Fruit fly (Drosophila melanogaster) whole organism, embryonic: Measurements from ENCODE around the gene RhoGAP18B.

Experiments
- Adf1 ChIP-seq: fragments of 200-800 bp; sonication (Bioruptor generic); IDR thresholded peaks from 2 replicates; pipeline ENCODE4 v1.3.6; 2022; ENCODE audit warnings: missing biosample characterization, missing genetic modification characterization
- B-H2 ChIP-seq: fragments of 200-800 bp; sonication (Bioruptor generic); optimal IDR thresholded peaks from 2 replicates; lab custom pipeline; 2018; ENCODE audit warnings: missing biosample characterization, mild to moderate bottlenecking, missing genetic modification characterization
- CG17186 ChIP-seq: fragments of 200-800 bp; sonication (Bioruptor generic); optimal IDR thresholded peaks from 3 replicates; lab custom pipeline; 2017; ENCODE audit warnings: missing biosample characterization, missing genetic modification reagents, missing genetic modification characterization
- CG8478 ChIP-seq: fragments of >200 bp; optimal IDR thresholded peaks from 2 replicates; lab custom pipeline; 2018
- Dad ChIP-seq: fragments of 200-800 bp; sonication (Bioruptor generic); optimal IDR thresholded peaks from 3 replicates; lab custom pipeline; 2016; ENCODE audit warnings: missing biosample characterization, missing genetic modification characterization
- Dll ChIP-seq: fragments of 200-800 bp; sonication (Bioruptor generic); IDR thresholded peaks from 4 replicates; pipeline ENCODE4 v1.3.6; 2022; ENCODE audit warnings: missing biosample characterization, missing genetic modification characterization; ENCODE audit not compliant: partially characterized antibody
- Oaz ChIP-seq: fragments of 200-800 bp; sonication (Bioruptor generic); IDR thresholded peaks from 2 replicates; pipeline ENCODE4 v1.3.6; 2022; ENCODE audit warnings: missing biosample characterization, missing genetic modification characterization
- Sin3A ChIP-seq: fragments of >200 bp; optimal IDR thresholded peaks from 2 replicates; lab custom pipeline; 2018
- en ChIP-seq: fragments of 200-800 bp; sonication (Bioruptor generic); optimal IDR thresholded peaks from 2 replicates; lab custom pipeline; 2016; ENCODE audit warnings: missing biosample characterization, missing genetic modification characterization
- hkb ChIP-seq, 2 experiments: fragments of 200-800 bp in 1 of 2; fragments of >200 bp in 1 of 2; sonication (Bioruptor generic) in 1 of 2; IDR thresholded peaks in 1 of 2; optimal IDR thresholded peaks in 1 of 2; 2 replicates each; pipeline versions ENCODE4 v1.3.6 to Lab custom; 2017 to 2022; ENCODE audit warnings: missing biosample characterization in 1 of 2, missing genetic modification characterization in 1 of 2
- pb ChIP-seq: fragments of 200-800 bp; sonication (Bioruptor generic); optimal IDR thresholded peaks from 3 replicates; lab custom pipeline; 2016; ENCODE audit warnings: missing biosample characterization, missing genetic modification characterization
- peb ChIP-seq: fragments of 200-800 bp; sonication (Bioruptor generic); IDR thresholded peaks from 2 replicates; pipeline ENCODE4 v1.3.6; 2022; ENCODE audit warnings: missing biosample characterization, missing genetic modification characterization
- tio ChIP-seq: fragments of 200-800 bp; sonication (Bioruptor generic); optimal IDR thresholded peaks from 2 replicates; lab custom pipeline; 2017; ENCODE audit warnings: missing biosample characterization, missing genetic modification characterization, inconsistent platforms

DNA sequence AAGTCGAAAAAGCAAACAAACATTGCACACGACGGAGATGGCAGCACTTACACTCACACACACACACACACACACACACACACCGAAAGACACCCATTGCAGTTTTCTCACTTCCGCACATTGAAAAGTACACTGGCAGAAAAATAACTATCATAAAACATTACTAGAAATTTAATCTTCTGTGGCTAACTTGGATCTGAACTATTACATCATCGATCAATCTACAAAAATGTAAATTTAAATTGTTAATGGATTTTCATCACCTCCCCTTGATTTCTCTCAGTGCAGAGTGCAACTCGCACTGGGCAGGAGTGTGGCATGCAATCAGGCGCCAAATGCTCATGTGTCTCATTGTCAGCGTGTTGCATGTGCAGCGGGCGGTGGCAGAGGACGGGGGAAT is 46.5 kb downstream of the RhoGAP18B start:
- no peak for TF ChIP-seq en
- TF ChIP-seq CG17186 = no peak
- no peak for TF ChIP-seq peb
- no peak for TF ChIP-seq pb (GFP tag; lab: Kevin White, UChicago)
- no peak for TF ChIP-seq B-H2 (GFP tag; lab: Kevin White, UChicago)
- TF ChIP-seq Dll (GFP tag; lab: Robert Waterston, UW) = no peak
- no peak for TF ChIP-seq CG8478 (lab: Kevin White, UChicago)
- no peak for TF ChIP-seq Oaz
- no peak for TF ChIP-seq tio
- TF ChIP-seq Adf1 (GFP tag; lab: Robert Waterston, UW) = no peak
- TF ChIP-seq Dad = no peak
- TF ChIP-seq Sin3A (lab: Kevin White, UChicago) = no peak
- no peak for TF ChIP-seq hkb (optimal IDR thresholded peaks at IDR 0.05; lab: Kevin White, UChicago)
- no peak for TF ChIP-seq hkb (GFP tag; IDR thresholded peaks at IDR 0.05; lab: Robert Waterston, UW)
